Worm (Caenorhabditis elegans) whole organism, L4 larva: ENCODE results near the gene R02D3.8.

Experiments
- F49E8.2 ChIP-seq: sonication (generic microtip); optimal IDR thresholded peaks from 2 replicates; lab custom pipeline; 2016; ENCODE audit warnings: missing compliant biosample characterization, mild to moderate bottlenecking, missing genetic modification characterization, borderline replicate concordance
- ZK337.2 ChIP-seq: fragments of 200-800 bp; sonication (Bioruptor generic); IDR thresholded peaks from 2 replicates; pipeline ENCODE4 v1.3.6; 2022; ENCODE audit warnings: missing genetic modification reagents, missing genetic modification characterization, missing compliant biosample characterization
- lin-13 ChIP-seq: fragments of 150-350 bp; optimal IDR thresholded peaks from 2 replicates; lab custom pipeline; 2014; ENCODE audit warnings: missing biosample characterization, missing genetic modification reagents, missing genetic modification characterization
- lin-39 ChIP-seq: fragments of 150-350 bp; optimal IDR thresholded peaks from 2 replicates; lab custom pipeline; 2014; ENCODE audit warnings: missing biosample characterization, missing genetic modification reagents, missing genetic modification characterization
- mxl-3 ChIP-seq: fragments of 200-800 bp; sonication (Bioruptor generic); optimal IDR thresholded peaks from 2 replicates; lab custom pipeline; 2018; ENCODE audit warnings: mild to moderate bottlenecking, missing genetic modification characterization, missing compliant biosample characterization
- nhr-11 ChIP-seq: fragments of 150-350 bp; optimal IDR thresholded peaks from 2 replicates; lab custom pipeline; 2014; ENCODE audit warnings: missing biosample characterization, missing genetic modification characterization
- nhr-237 ChIP-seq: sonication (generic microtip); optimal IDR thresholded peaks from 2 replicates; lab custom pipeline; 2017; ENCODE audit warnings: missing biosample characterization, missing genetic modification characterization
- tra-1 ChIP-seq: fragments of 200-800 bp; sonication (Bioruptor generic); IDR thresholded peaks from 2 replicates; pipeline ENCODE4 v1.3.6; 2022; ENCODE audit warnings: missing genetic modification reagents, missing genetic modification characterization, missing compliant biosample characterization
- unc-39 ChIP-seq: sonication (generic microtip); optimal IDR thresholded peaks from 2 replicates; lab custom pipeline; 2017; ENCODE audit warnings: missing biosample characterization, missing genetic modification characterization

DNA sequence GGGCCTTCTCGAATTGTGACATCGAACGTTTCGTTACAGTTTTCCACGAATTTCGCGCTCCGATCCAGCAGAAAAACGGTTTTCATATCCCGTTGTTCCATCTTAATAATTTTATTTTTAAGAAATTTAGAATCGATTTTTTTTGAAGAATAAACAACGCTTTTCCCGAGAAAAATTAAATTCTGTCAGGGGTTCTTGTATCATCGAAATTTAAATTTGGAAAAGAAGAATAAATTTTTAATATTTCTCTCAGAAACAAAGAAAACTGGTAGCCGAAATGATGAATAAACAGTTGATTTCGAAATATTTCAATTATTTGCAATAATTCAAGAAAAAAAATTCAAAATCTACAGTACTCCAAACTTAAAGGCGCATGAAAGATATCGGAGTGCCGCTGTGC lies 19.7 kb downstream of the R02D3.8 start, which contains the start of gene ints-13:
- TF ChIP-seq F49E8.2 (tag; lab: Kevin White, UChicago) = no peak
- no peak for TF ChIP-seq tra-1 (GFP tag; lab: Robert Waterston, UW)
- TF ChIP-seq nhr-237 (tag; lab: Kevin White, UChicago) = no peak
- TF ChIP-seq unc-39 (tag; lab: Kevin White, UChicago) = no peak
- no peak for TF ChIP-seq lin-13 (GFP tag; lab: Kevin White, UChicago)
- TF ChIP-seq nhr-11 (tag; lab: Kevin White, UChicago) = no peak
- TF ChIP-seq mxl-3 (GFP tag; lab: Kevin White, UChicago) = no peak
- no peak for TF ChIP-seq lin-39 (tag; lab: Kevin White, UChicago)
- TF ChIP-seq ZK337.2 = no peak
